Fruit fly (Drosophila melanogaster): Measurements from ENCODE around the gene ich.

Gene ich

DNA sequence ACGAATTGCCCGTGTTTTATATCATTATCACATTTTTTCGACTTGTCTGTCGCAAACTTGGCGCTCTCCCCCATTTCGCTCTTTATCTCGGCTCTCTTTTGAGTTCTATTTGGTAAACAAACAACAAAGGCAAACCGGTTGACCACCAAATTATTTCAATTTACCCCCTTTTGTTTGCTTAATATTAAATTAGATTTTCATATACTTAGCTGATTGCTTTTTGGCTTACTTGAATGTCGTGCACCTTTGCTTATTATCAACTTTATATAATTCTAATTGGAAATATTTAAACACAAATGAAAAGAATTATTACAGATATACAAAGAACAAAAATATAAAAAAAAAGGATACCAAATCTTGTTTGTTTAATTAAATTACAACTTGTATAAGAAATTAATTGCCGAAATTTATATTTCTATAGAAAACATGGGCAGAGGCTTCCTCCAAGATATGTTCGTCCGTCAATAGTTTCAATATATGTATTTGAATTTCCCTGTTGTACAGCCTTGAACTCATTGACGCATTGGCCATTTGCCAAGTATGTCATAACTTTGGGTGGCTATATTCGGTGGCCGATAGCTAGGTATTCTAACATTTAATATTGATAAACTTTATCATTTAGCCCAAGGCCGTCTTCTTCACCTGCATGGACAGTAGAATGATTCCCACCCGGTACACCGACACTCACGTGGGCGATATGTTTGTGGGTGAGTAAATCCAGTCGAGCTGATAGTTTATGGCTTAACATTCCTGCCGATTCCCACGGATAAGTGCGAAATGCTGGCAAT lies 18.6 kb upstream of the ich start:
- TF ChIP-seq noc (tag; optimal IDR thresholded peaks at IDR 0.05): no peak

DNA sequence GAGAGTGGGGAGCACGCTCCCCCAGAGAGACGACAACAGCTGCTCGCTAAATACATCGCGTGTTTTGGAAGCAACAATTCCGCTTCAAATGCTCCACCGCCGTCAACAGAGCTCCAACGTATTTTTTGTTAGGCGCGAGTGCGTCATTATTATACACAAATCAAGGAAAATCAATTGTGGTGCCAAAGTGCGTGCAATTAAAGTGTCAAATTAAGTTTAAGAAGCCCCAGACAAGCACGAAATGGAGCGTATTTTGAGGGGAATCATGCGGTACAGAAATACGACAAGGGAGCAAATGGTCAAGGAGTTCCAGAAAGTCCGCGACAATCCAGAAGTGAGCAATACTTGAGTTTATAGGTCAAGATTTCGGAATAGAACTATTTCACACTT lies 17.9 kb upstream of the ich start, which contains the start of gene CAHbeta:
Gene CAHbeta (plus strand): TSS at position 85 of the 390 bp plus-strand sequence.
- TF ChIP-seq noc (tag; optimal IDR thresholded peaks at IDR 0.05): peak; percentile 40

DNA sequence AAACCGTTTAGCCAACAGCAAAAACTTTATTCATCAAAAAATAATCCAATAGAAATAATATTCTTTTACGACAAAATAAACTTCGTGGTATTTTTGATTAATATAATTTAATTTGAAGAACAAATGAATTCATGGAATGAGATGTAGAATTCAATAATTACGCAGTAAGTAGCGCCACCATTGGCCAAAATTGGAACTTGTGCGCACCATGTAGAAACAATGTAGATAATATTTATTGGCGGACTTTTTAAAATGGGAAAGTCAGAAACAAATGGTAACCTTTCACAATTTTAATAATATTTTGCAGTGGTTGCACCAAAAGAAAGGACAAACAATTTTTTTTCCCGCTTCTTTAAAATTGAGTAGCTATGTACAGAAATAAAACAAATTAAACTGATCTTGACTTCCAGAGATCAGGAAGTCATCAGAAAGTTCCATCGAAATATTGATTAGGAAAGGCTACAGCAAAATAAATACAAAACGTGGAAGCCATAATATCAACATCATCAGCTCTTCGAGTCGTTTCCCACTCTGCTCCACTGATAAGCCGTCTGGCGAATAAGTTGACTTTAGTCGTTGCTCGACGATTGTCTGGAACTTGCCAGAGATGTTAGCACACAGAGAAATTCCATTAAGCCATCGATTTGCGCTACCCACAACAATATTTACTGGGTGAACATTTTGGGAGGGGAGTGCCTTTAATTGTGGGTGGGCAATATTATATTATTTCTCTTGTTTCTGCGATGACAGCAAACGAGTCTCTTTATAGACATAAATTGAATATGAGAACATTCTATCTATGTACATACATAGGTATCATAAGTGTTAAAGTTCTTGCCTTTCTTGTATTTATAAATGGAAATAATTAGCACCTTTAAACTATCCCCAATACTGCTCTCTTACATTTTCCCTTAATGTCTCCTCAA lies 17.3 kb upstream of the ich start:
- peak; percentile 40 for TF ChIP-seq noc (tag; optimal IDR thresholded peaks at IDR 0.05)

DNA sequence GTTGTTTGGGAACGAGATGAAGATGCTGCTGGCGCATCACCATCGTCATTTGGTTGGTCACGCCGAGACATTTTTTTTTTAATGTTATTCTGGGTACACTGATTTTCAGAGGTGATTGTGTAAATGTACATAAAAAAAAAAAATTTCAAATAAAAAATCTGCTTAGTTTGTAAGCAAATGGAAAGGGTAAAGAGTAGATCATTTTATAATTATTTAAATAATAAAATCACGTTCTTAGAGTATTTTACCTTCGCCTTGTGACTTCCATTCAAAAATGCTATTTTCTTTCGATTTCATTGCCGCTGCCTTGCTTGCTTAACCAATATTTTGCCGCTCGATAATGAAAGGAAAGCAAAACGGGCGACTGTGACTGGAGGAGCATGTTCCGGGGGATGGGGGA lies 15.9 kb upstream of the ich start:
- no peak for TF ChIP-seq noc (tag; optimal IDR thresholded peaks at IDR 0.05)

DNA sequence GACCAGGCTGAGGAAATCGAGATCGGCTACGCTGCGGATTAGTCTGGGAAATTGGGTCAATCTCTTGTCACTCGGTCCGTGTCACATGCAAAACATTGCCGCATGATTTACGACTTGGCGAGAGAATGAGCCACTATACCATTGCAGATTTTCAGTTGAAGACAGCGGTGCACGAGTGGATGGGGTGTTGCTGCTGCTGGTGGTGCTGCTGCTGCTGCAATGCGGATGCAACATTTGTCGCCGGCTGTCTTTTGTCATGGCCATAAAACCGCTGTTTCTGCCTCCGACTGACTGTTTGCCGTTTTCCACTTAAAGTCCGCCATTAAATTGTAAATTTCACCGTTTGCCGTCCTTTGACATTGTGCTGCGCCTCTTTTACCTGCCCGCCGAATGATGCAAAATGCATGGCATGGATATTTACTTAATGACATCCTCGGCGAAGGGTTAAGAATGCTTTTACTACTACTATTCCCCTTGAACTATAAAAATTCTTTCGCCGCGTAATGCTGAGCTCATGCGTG lies 13.3 kb upstream of the ich start:
- no peak for TF ChIP-seq noc (tag; optimal IDR thresholded peaks at IDR 0.05)

DNA sequence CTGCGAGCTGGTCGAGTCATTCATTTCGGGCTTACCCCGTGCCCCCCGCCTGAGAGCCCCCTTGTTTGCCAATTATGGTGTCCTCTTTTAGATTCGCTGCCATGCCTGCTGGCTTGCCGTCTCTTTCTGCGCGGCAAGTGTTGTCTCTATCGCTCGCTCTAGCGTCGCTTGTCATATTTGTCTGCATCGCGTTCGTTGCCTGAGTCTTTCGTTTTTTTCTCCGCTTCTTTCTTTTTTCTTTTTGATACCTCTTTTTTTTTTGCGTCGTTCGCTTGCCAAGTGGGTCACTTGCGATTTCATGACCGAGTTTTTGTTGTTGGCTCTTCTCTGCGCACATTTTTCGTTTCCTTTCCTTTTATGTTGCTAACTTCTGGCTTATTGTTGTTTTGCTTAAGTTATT lies 9.0 kb upstream of the ich start:
- no peak for TF ChIP-seq noc (tag; optimal IDR thresholded peaks at IDR 0.05)

DNA sequence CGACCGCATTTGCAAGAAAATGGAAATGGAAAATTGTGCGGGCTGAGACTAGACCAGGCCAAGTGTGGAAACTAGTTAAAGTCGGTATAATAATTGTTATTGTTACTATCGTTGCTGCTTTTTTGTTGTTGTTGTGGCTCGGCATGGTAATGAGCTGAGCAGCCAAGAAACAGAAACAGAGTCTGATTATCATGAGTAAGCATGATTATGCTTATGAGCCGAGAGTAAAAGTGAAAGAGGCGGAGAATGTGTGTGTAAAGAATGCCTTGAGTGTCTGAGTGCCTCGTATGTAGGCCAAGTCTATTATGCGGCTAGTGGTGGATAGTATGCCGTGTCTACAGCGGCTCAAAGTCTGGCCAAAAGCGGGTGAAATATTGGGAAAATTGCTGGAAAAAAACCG lies 7.9 kb upstream of the ich start:
- TF ChIP-seq noc (tag; optimal IDR thresholded peaks at IDR 0.05): no peak

DNA sequence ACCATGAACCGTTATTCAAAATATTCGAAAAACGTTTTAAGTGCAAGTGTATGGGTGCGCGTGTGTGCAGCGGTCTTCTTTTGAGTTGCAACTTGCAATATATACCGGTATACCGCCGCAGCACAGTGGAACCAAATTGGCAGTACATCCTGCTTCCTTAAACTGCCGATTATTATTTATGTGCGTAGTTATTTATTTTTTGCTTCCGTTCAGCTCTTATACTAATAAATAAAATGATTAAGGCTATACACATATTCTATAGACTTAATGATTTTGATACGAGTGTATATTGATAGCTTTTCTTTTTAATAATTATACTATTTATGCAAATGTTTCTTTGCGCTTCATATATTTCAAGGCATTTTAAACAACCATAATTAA lies 7.1 kb upstream of the ich start:
- TF ChIP-seq noc (tag; optimal IDR thresholded peaks at IDR 0.05): no peak

DNA sequence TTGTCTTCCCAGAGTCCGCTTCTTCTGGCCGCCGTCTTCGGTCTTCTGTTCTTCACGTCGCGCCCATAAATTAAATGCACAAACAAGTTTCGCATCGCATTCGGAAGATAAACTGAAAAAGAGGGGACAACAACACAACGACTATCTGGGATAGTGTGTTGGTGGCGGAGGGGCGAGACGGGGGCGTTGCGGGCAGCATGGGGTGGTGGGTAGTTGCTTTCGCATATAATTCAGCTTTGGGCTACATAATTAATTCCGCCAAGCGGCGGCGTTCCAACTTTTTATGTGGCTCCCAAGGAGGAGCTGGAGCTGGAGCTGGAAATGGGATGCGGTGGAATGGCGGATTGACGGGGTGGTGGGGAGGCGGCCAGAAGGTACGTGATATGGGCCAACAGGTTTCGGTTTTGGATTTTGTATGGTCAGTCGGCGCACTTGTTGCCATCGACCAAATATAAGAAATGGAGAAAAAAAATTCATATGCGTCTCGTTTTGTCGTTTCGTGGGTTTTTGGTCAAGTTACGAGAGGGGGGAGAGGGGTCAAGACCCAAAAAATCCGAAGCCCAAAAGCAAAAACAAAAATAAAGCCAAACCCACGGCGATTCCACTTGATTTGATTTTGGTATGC lies 6.6 kb upstream of the ich start:
- TF ChIP-seq noc (tag; optimal IDR thresholded peaks at IDR 0.05): no peak

DNA sequence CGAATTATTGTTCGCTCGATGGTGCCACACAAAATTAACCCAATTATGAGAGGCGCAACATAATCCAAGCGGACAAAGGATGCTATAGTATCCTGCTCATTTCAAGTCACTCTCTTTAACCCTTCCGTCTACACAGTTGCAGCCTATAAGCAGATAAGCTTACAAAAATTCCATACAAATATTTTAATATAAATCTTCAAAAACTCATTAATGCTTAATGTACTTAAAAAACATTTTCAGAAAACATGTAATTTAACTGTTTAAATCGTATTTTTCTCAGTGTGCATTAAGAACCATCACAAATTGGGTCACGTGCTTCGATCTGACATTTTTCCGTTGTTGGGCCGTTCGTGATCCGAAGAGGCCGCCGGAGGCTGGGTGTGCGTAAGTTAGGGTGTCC lies 6.0 kb upstream of the ich start:
- TF ChIP-seq noc (tag; optimal IDR thresholded peaks at IDR 0.05): no peak

DNA sequence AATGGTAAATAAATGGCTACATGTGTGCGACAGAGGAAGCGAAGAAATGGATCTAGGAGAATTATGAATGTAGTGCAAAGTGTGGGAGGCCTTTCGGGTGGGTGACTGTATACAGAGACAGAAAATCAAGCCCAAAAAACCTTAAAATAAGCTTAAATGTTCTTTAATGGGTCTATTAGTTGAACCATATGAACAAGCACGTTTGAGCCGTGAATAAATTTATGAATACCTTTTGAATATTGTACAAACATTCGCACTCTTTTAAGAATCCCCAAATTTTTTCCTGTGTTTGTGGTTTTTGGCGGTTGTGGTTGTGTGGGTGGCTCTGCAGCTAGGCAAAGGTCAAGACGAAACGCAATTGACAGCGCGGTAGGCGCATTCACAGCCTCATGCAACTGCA lies 3.8 kb upstream of the ich start:
- no peak for TF ChIP-seq noc (tag; optimal IDR thresholded peaks at IDR 0.05)

DNA sequence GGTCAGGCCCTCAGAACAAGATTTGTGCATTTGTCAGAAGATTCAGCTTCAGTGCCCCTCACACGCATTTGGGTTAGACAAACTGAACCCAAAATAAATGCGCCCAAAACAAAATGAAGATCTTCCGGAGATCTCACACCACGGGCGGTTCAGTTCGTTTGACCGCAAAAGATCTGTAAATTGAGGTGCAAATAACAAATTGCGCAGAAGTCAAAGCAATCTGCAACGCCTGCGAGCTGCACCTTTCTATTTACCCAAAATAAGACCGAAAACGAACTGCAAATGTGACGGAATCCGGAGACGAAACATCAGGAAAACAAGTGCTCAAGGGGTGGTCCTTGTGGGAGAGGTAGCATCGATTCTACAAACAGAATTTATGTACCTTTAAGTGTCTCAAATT lies 2.7 kb upstream of the ich start:
- no peak for TF ChIP-seq noc (tag; optimal IDR thresholded peaks at IDR 0.05)

DNA sequence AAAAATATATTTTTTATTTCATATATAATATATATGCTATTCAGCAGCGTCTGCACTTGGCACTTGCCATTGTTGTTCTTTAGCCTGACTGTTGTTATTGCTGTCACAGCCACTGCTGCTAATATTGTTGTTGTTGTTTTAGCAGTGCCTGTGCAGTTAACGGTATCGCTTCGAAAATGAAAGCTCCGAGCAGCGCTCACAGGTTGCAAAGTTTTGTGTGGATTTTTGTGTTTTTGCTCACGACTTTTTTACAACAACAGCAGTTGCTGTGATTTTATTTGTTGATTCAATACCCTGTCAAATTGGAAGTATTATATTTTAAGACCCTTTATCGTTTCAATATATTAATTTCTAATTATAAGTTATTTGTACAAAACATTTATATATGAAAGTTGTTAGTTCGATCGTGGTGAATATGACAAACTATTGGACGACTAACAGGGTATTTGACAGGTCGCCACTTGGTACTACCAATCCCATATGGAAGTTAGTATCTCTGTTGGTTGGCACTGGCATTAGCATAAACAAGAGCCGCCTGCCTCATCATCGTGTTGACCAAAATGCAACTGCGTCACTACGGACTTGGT lies 1.0 kb upstream of the ich start:
- TF ChIP-seq noc (tag; optimal IDR thresholded peaks at IDR 0.05): no peak

DNA sequence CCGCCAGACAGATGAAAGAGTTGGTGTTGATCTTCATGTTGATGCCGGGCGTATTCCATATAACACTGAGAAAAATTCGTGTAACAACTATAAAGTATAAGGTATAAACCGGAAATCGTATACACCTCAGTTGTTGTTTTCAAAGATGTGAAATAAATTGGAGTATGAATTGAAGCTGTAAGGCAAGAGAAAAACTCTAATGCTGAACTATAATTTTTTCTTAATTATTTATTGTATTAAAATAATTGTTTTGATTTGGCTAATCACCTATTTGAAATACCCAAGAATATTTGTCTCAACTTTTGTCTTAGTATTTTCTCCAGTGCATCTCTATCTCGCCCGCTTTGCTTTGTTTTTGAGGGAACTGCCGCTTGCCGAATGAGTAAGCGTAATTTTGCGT lies 2.5 kb downstream of the ich start:
- TF ChIP-seq noc (tag; optimal IDR thresholded peaks at IDR 0.05): peak; percentile 52

DNA sequence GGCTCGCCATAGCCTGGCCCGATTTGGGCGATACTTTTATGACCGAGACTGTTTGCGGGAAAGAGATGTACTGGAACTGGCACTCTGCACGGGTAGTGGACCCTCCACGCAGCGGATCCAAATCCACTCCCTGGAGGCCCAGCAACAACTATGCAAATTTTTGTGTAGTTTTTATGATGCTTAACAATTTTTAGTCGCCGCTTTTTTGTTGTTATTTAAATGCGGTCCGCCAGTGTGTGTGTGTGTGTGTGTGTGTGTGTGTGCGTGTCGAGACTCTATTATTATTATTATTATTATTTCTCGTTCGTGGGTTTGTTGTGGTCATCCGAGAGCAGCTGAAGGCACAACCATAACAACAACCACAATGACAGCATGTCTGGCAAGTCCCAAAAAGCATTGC lies 3.7 kb downstream of the ich start:
- no peak for TF ChIP-seq noc (tag; optimal IDR thresholded peaks at IDR 0.05)

DNA sequence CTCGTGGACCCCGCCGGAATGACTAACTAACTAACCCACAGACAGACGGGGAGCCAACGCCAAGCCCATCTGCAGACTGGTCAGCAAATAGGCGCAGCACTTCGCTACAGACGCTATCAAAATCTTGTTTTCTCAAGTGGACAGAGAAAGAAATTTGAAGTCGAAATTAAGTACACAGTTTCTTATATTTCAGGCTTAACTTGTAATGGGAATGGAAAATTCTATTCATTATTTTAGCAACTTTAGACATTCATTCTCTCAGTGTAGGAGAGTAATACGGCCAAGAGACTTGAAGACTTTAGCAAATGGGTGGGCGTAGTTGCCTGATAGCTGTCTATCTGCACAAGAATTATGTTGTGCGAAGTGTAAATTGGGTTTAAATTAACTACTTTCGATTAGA lies 4.5 kb downstream of the ich start:
- no peak for TF ChIP-seq noc (tag; optimal IDR thresholded peaks at IDR 0.05)

Measured in whole organism, larva.